Worm (Caenorhabditis elegans) whole organism, early embryonic: ENCODE results near the gene F43G6.16.
A peak's percentile ranks its signal among the peaks of the same experiment; 100 is the strongest.

Experiments
- B0310.2 ChIP-seq: sonication (generic microtip); optimal IDR thresholded peaks from 2 replicates; lab custom pipeline; 2016; ENCODE audit warnings: mild to moderate bottlenecking, missing genetic modification characterization, missing compliant biosample characterization
- F13C5.2 ChIP-seq: sonication (generic microtip); optimal IDR thresholded peaks from 2 replicates; lab custom pipeline; 2017; ENCODE audit warnings: mild to moderate bottlenecking, missing genetic modification characterization, inconsistent platforms, missing compliant biosample characterization
- aly-1 ChIP-seq: sonication (generic microtip); optimal IDR thresholded peaks from 2 replicates; lab custom pipeline; 2016; ENCODE audit warnings: missing genetic modification characterization, missing compliant biosample characterization
- ama-1 ChIP-seq: fragments of 150-350 bp; optimal IDR thresholded peaks from 2 replicates; lab custom pipeline; 2014
- ceh-13 ChIP-seq: fragments of 200-800 bp; sonication (Bioruptor generic); optimal IDR thresholded peaks from 2 replicates; lab custom pipeline; 2018; ENCODE audit warnings: mild to moderate bottlenecking, missing genetic modification characterization, missing compliant biosample characterization
- ceh-36 ChIP-seq: sonication (generic microtip); optimal IDR thresholded peaks from 2 replicates; lab custom pipeline; 2016; ENCODE audit warnings: missing genetic modification characterization, inconsistent platforms, missing compliant biosample characterization
- ets-7 ChIP-seq: sonication (generic microtip); optimal IDR thresholded peaks from 2 replicates; lab custom pipeline; 2016; ENCODE audit warnings: missing genotype, missing genetic modification characterization, missing compliant biosample characterization
- flt-1 ChIP-seq: fragments of 200-800 bp; sonication (Bioruptor generic); IDR thresholded peaks from 2 replicates; pipeline ENCODE4 v1.3.6; 2022; ENCODE audit warnings: missing genetic modification characterization, missing compliant biosample characterization
- hmbx-1 ChIP-seq: sonication (generic microtip); optimal IDR thresholded peaks from 2 replicates; lab custom pipeline; 2016; ENCODE audit warnings: mild to moderate bottlenecking, missing genetic modification characterization, missing compliant biosample characterization
- hmg-4 ChIP-seq: fragments of 200-800 bp; sonication (Bioruptor generic); optimal IDR thresholded peaks from 2 replicates; lab custom pipeline; 2018; ENCODE audit warnings: mild to moderate bottlenecking, missing genetic modification characterization, missing compliant biosample characterization
- hnd-1 ChIP-seq: sonication (generic microtip); optimal IDR thresholded peaks from 2 replicates; lab custom pipeline; 2016; ENCODE audit warnings: missing genetic modification characterization, missing compliant biosample characterization
- pes-1 ChIP-seq: fragments of 200-800 bp; sonication (Bioruptor generic); IDR thresholded peaks from 2 replicates; pipeline ENCODE4 v1.3.6; 2022; ENCODE audit warnings: missing genetic modification reagents, missing genetic modification characterization, missing compliant biosample characterization
- scrt-1 ChIP-seq: fragments of 200-800 bp; sonication (Bioruptor generic); IDR thresholded peaks from 2 replicates; pipeline ENCODE4 v1.3.6; 2022; ENCODE audit warnings: missing genetic modification characterization, missing compliant biosample characterization
- sea-1 ChIP-seq: fragments of 200-800 bp; sonication (Bioruptor generic); conservative IDR thresholded peaks from 2 replicates; pipeline ENCODE4 v1.3.6; 2022; ENCODE audit warnings: missing genetic modification characterization, missing compliant biosample characterization
- tbx-11 ChIP-seq: fragments of 200-800 bp; sonication (Bioruptor generic); IDR thresholded peaks from 2 replicates; pipeline ENCODE4 v1.3.6; 2022; ENCODE audit warnings: missing genetic modification characterization, missing compliant biosample characterization
- tbx-37 ChIP-seq: fragments of 200-800 bp; sonication (Bioruptor generic); conservative IDR thresholded peaks from 2 replicates; pipeline ENCODE4 v1.3.6; 2022; ENCODE audit warnings: missing genetic modification reagents, missing genetic modification characterization, missing compliant biosample characterization
- tra-4 ChIP-seq: sonication (generic microtip); optimal IDR thresholded peaks from 2 replicates; lab custom pipeline; 2017; ENCODE audit warnings: missing genetic modification characterization, missing compliant biosample characterization

F43G6.16 gene

ce11 chrII:11813895-11814369 lies 31.5 kb upstream of the F43G6.16 start, which contains the start of gene F43G6.8:
Gene F43G6.8 (minus strand): TSS chrII:11814092.
- TF ChIP-seq ceh-13 (no peak), tra-4 (tag; lab: Kevin White, UChicago) (no peak), scrt-1 (GFP tag; lab: Robert Waterston, UW) (no peak), hmg-4 (GFP tag; lab: Kevin White, UChicago) (peak; percentile 37), ceh-36 (no peak), pes-1 (GFP tag; lab: Robert Waterston, UW) (no peak), F13C5.2 (no peak), sea-1 (GFP tag; lab: Robert Waterston, UW) (no peak)

- TF ChIP-seq tbx-11 (GFP tag; lab: Robert Waterston, UW) (no peak), sea-1 (GFP tag; lab: Robert Waterston, UW) (no peak), flt-1 (GFP tag; lab: Robert Waterston, UW) (no peak), tbx-37 (GFP tag; lab: Robert Waterston, UW) (no peak), ceh-36 (no peak), aly-1 (tag; lab: Kevin White, UChicago) (no peak), ama-1 (no peak), B0310.2 (tag; lab: Kevin White, UChicago) (no peak), F13C5.2 (no peak)
Observed at ce11 chrII:11811241-11811640, 28.8 kb upstream of the F43G6.16 start.

DNA sequence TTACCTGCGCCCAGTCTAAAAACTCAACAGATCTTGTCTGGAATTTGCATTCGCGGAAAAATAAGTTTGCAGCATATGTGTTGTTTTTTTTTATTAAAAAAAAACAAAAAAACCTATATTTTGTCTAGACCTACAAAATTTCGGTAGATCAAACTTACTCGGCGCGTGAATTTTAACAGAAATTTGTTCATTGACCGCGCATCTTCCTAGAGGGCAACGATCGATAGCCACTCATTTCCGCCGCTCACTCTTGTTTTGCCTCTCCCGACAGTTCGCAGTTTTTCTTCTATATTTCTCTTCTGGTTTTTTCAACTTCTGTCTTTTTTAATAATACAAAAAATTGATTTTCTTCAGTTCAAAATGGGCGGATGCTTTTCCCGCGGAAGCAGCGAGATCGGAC lies 28.0 kb upstream of the F43G6.16 start, which contains the start of gene F43G6.7:
TSS of gene F43G6.7 (plus strand) at position 355 of the 400 bp plus-strand sequence.
- no peak for TF ChIP-seq tra-4 (tag; lab: Kevin White, UChicago)
- no peak for TF ChIP-seq F13C5.2
- TF ChIP-seq hnd-1 (tag; lab: Kevin White, UChicago), result no peak
- TF ChIP-seq flt-1 (GFP tag; lab: Robert Waterston, UW), result no peak
- no peak for TF ChIP-seq hmbx-1 (tag; lab: Kevin White, UChicago)
- TF ChIP-seq hmg-4 (GFP tag; lab: Kevin White, UChicago), result no peak
- TF ChIP-seq tbx-11 (GFP tag; lab: Robert Waterston, UW), result no peak
- no peak for TF ChIP-seq pes-1 (GFP tag; lab: Robert Waterston, UW)
- TF ChIP-seq ceh-36, result no peak
- TF ChIP-seq aly-1 (tag; lab: Kevin White, UChicago), result no peak

DNA sequence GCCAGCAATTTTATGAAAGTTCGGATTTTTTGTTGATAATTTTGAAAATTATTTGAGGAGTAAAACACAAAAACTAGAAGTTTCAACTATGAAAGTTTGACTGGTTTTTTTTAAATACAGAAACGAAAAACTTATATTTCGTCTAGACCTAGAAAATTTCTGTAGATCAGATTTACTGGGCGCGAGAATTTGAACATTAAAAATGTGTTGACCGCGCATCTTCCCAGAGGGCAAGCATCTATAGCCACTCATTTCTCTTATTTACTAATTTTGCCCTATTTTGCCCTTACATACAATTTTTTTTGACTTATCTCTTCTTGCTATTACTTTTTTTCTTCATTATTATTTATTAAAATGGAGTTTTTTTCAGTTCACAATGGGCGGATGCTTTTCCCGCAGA lies 26.5 kb upstream of the F43G6.16 start, which contains the start of gene F43G6.10:
TSS of gene F43G6.10 (plus strand) at position 371 of the 400 bp plus-strand sequence.
- TF ChIP-seq tbx-11 (GFP tag; lab: Robert Waterston, UW), result no peak
- TF ChIP-seq ama-1, result no peak
- no peak for TF ChIP-seq hmbx-1 (tag; lab: Kevin White, UChicago)
- TF ChIP-seq B0310.2 (tag; lab: Kevin White, UChicago), result no peak
- TF ChIP-seq hnd-1 (tag; lab: Kevin White, UChicago), result no peak
- TF ChIP-seq ceh-36, result no peak
- TF ChIP-seq aly-1 (tag; lab: Kevin White, UChicago), result no peak
- TF ChIP-seq sea-1 (GFP tag; lab: Robert Waterston, UW), result no peak
- TF ChIP-seq F13C5.2, result no peak
- TF ChIP-seq tbx-37 (GFP tag; lab: Robert Waterston, UW), result no peak
- no peak for TF ChIP-seq scrt-1 (GFP tag; lab: Robert Waterston, UW)
- TF ChIP-seq flt-1 (GFP tag; lab: Robert Waterston, UW), result no peak
- TF ChIP-seq ceh-13, result no peak
- TF ChIP-seq hmg-4 (GFP tag; lab: Kevin White, UChicago), result no peak
- no peak for TF ChIP-seq tra-4 (tag; lab: Kevin White, UChicago)
- no peak for TF ChIP-seq ets-7 (tag; lab: Kevin White, UChicago)
- no peak for TF ChIP-seq pes-1 (GFP tag; lab: Robert Waterston, UW)

DNA sequence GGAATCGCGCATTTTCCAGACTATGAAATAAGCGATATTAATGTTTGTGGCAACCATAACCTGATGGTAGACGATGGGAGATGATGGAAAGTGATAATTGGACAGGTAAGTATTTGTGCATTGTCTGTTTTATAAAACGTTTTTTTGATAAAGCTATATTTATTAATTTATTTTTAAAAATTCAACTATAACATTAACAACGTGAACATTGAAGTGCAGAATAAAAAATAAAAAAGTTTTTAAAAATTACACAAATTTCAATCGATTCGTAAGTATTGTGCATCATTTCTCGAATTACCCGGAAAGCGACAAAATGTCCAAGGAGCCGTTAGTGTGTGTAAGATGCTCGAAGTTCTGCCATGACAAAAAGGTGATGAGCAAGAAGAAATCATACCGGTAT lies 23.8 kb upstream of the F43G6.16 start, which contains the start of gene jmjd-1.1:
TSS of gene jmjd-1.1 (plus strand) at position 301 of the 400 bp plus-strand sequence.
- no peak for TF ChIP-seq aly-1 (tag; lab: Kevin White, UChicago)
- no peak for TF ChIP-seq ceh-36
- TF ChIP-seq scrt-1 (GFP tag; lab: Robert Waterston, UW), result no peak
- TF ChIP-seq tbx-37 (GFP tag; lab: Robert Waterston, UW), result no peak
- TF ChIP-seq ceh-13, result no peak
- TF ChIP-seq hnd-1 (tag; lab: Kevin White, UChicago), result no peak
- no peak for TF ChIP-seq tbx-11 (GFP tag; lab: Robert Waterston, UW)
- no peak for TF ChIP-seq pes-1 (GFP tag; lab: Robert Waterston, UW)
- no peak for TF ChIP-seq flt-1 (GFP tag; lab: Robert Waterston, UW)
- TF ChIP-seq B0310.2 (tag; lab: Kevin White, UChicago), result no peak
- no peak for TF ChIP-seq hmbx-1 (tag; lab: Kevin White, UChicago)
- TF ChIP-seq F13C5.2, result no peak
- no peak for TF ChIP-seq sea-1 (GFP tag; lab: Robert Waterston, UW)
- TF ChIP-seq ama-1, result no peak
- no peak for TF ChIP-seq hmg-4 (GFP tag; lab: Kevin White, UChicago)
- TF ChIP-seq ets-7 (tag; lab: Kevin White, UChicago), result no peak

ce11 chrII:11802451-11802850 lies 20.0 kb upstream of the F43G6.16 start, which contains the start of gene F43G6.17:
Gene F43G6.17 (plus strand): TSS chrII:11802751.
- TF ChIP-seq hnd-1 (tag; lab: Kevin White, UChicago), result no peak

DNA sequence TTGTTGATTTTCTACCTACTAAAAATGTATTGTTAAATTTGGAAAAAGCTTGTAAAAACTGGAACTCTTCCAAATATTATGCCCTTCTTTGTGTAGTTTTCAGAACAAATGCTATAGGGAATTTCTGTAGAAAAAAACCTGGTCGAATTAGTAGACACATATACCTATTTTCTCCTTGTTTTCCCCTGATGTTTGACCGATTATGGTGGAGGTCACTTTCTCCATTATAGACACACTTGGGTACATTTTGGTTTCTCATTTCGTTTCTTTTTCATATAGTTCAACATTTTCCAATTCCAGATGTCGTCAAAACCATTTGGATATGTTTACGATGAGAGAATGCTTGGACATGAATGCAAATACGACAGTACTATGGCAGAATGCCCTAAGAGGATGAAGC lies 16.3 kb upstream of the F43G6.16 start, which contains the start of gene hda-5:
TSS of gene hda-5 (plus strand) at position 301 of the 400 bp plus-strand sequence.
- TF ChIP-seq sea-1 (GFP tag; lab: Robert Waterston, UW) (no peak), tbx-11 (GFP tag; lab: Robert Waterston, UW) (no peak), hnd-1 (tag; lab: Kevin White, UChicago) (no peak), hmg-4 (GFP tag; lab: Kevin White, UChicago) (no peak), B0310.2 (tag; lab: Kevin White, UChicago) (no peak), ceh-13 (no peak), F13C5.2 (no peak), ama-1 (no peak), flt-1 (GFP tag; lab: Robert Waterston, UW) (no peak), tra-4 (tag; lab: Kevin White, UChicago) (no peak), ets-7 (tag; lab: Kevin White, UChicago) (no peak)
